Worm (Caenorhabditis elegans) whole organism, midembryonic: Measurements from ENCODE around the gene ZK105.5.

Source experiments
- T22C8.4 ChIP-seq: fragments of 200-800 bp; sonication (Bioruptor generic); IDR thresholded peaks from 2 replicates; pipeline ENCODE4 v1.3.6; 2022; ENCODE audit warnings: missing genetic modification characterization, missing compliant biosample characterization
- med-1 ChIP-seq: sonication (generic microtip); optimal IDR thresholded peaks from 2 replicates; lab custom pipeline; 2017; ENCODE audit warnings: missing genetic modification characterization, mild to moderate bottlenecking, missing compliant biosample characterization, antibody characterized with exemption, missing genetic modification reagents; ENCODE audit not compliant: insufficient read depth
- ztf-23 ChIP-seq: fragments of 200-800 bp; sonication (Bioruptor generic); IDR thresholded peaks from 2 replicates; pipeline ENCODE4 v1.3.6; 2022; ENCODE audit warnings: missing genetic modification reagents, missing genetic modification characterization, missing compliant biosample characterization

DNA sequence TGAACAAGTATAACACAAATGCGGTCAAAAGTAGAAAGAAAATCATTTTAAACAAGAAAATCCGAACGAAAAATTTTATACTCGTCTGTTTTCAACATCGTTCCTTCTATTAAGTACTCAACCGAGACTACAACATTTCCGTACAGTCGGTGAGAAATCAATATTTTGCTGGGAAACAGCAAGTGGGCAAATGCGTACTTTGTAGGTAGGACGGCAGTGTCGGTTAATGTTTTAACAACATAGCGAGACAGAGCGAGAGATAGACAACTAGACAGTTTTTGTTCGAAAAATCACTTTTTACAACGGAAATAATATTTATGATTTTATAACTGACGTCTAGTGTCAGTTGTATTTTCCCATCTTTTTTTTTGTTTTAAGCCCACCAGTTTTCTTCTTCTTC lies 36.1 kb downstream of the ZK105.5 start, which contains the start of gene cyp-33A1:
- TF ChIP-seq T22C8.4 (GFP tag; lab: Robert Waterston, UW) (no peak), med-1 (no peak), ztf-23 (GFP tag; lab: Robert Waterston, UW) (no peak)
